Worm (Caenorhabditis elegans) whole organism, young adult: ENCODE measurements around the gene pes-10.

Source experiments
- D2030.7 ChIP-seq: fragments of 200-800 bp; sonication (Bioruptor generic); IDR thresholded peaks from 2 replicates; pipeline ENCODE4 v1.3.6; 2022; ENCODE audit warnings: missing genetic modification reagents, missing genetic modification characterization, missing compliant biosample characterization
- F23B12.7 ChIP-seq: sonication (generic microtip); optimal IDR thresholded peaks from 2 replicates; lab custom pipeline; 2017; ENCODE audit warnings: missing genetic modification characterization, mild to moderate bottlenecking, missing compliant biosample characterization, antibody characterized with exemption, moderate library complexity; ENCODE audit not compliant: insufficient read depth
- egrh-3 ChIP-seq: fragments of 200-800 bp; sonication (Bioruptor generic); IDR thresholded peaks from 2 replicates; pipeline ENCODE4 v1.3.6; 2022; ENCODE audit warnings: missing genetic modification reagents, missing genetic modification characterization, missing compliant biosample characterization
- let-526 ChIP-seq: fragments of 200-800 bp; sonication (Bioruptor generic); IDR thresholded peaks from 2 replicates; pipeline ENCODE4 v1.3.6; 2022; ENCODE audit warnings: missing genetic modification reagents, missing genetic modification characterization, missing compliant biosample characterization
- madf-3 ChIP-seq: fragments of 200-800 bp; sonication (Bioruptor generic); IDR thresholded peaks from 2 replicates; pipeline ENCODE4 v1.3.6; 2022; ENCODE audit warnings: missing genetic modification reagents, missing genetic modification characterization, missing compliant biosample characterization
- nhr-120 ChIP-seq: fragments of 200-800 bp; sonication (Bioruptor generic); IDR thresholded peaks from 2 replicates; pipeline ENCODE4 v1.3.6; 2022; ENCODE audit warnings: missing genetic modification characterization, missing compliant biosample characterization
- nhr-80 ChIP-seq: sonication (generic microtip); optimal IDR thresholded peaks from 2 replicates; lab custom pipeline; 2016; ENCODE audit warnings: missing genetic modification characterization, missing compliant biosample characterization
- snpc-4 ChIP-seq, 5 experiments: fragments of 150-350 bp in 1 of 5; sonication (generic microtip) in 4 of 5; optimal IDR thresholded peaks; 2 replicates each; lab custom pipeline; 2014 to 2018; ENCODE audit warnings: missing genetic modification characterization in 5 of 5, missing biosample characterization in 3 of 5, antibody characterized with exemption in 2 of 5, mild to moderate bottlenecking in 2 of 5, missing compliant biosample characterization in 2 of 5, missing genotype in 2 of 5, moderate library complexity in 2 of 5, missing genetic modification reagents in 1 of 5

ce11 chrII:12799364-12799763 is 48.3 kb downstream of the pes-10 start:
- TF ChIP-seq D2030.7 (no peak), egrh-3 (GFP tag; lab: Robert Waterston, UW) (no peak), snpc-4 (GFP tag; optimal IDR thresholded peaks at IDR 0.05; lab: Kevin White, UChicago) (no peak), snpc-4 (tag; optimal IDR thresholded peaks at IDR 0.05; lab: Kevin White, UChicago) (no peak), let-526 (no peak), nhr-80 (tag; lab: Kevin White, UChicago) (no peak), madf-3 (GFP tag; lab: Robert Waterston, UW) (no peak), nhr-120 (GFP tag; lab: Robert Waterston, UW) (no peak), F23B12.7 (tag; lab: Kevin White, UChicago) (no peak)
